Fruit fly (Drosophila melanogaster) whole organism: ENCODE measurements around the gene mwh.

Experiments used
- EcR ChIP-seq, 2 experiments: fragments of >200 bp; optimal IDR thresholded peaks; 2 replicates each; lab custom pipeline; 2017; ENCODE audit warnings: missing biosample characterization in 2 of 2, missing genetic modification characterization in 2 of 2, missing genetic modification reagents in 2 of 2
- psq ChIP-seq: fragments of >200 bp; optimal IDR thresholded peaks from 2 replicates; lab custom pipeline; 2017

DNA sequence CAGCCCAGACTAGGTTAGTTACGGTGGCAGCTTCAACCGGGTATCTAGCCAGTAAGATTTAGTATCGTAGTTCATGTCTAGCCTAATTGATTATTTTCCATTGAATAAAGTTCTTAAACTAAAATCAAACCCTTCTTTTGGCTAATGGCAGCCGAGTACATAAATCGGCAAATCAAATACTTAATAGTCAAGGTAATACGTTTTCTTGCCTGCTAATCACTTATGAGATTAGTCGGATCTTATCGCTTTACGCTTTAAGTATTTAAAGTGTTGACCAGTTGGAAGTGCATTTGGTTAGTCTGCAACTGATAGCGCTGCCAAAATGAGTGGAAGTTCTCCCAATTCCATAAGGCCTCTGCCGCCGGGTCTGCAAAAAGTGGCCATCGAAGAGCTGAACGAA is 32.0 kb downstream of the mwh start, which contains the start of gene CG33965:
- TF ChIP-seq psq (lab: Kevin White, UChicago) (no peak), EcR (GFP tag; optimal IDR thresholded peaks at IDR 0.05; lab: Kevin White, UChicago) (no peak)
